Worm (Caenorhabditis elegans) whole organism, midembryonic: ENCODE data around the gene parg-2.

Experiments
- T22C8.4 ChIP-seq: fragments of 200-800 bp; sonication (Bioruptor generic); IDR thresholded peaks from 2 replicates; pipeline ENCODE4 v1.3.6; 2022; ENCODE audit warnings: missing genetic modification characterization, missing compliant biosample characterization
- cog-1 ChIP-seq: sonication (generic microtip); optimal IDR thresholded peaks from 2 replicates; lab custom pipeline; 2016; ENCODE audit warnings: missing genetic modification characterization, missing compliant biosample characterization
- flt-1 ChIP-seq: fragments of 200-800 bp; sonication (Bioruptor generic); IDR thresholded peaks from 2 replicates; pipeline ENCODE4 v1.3.6; 2022; ENCODE audit warnings: missing genetic modification characterization, missing compliant biosample characterization
- klf-2 ChIP-seq: fragments of 200-800 bp; sonication (Bioruptor generic); conservative IDR thresholded peaks from 2 replicates; pipeline ENCODE4 v1.3.6; 2022; ENCODE audit warnings: missing genetic modification reagents, missing genetic modification characterization, missing compliant biosample characterization
- med-1 ChIP-seq: sonication (generic microtip); optimal IDR thresholded peaks from 2 replicates; lab custom pipeline; 2017; ENCODE audit warnings: missing genetic modification characterization, mild to moderate bottlenecking, missing compliant biosample characterization, antibody characterized with exemption, missing genetic modification reagents; ENCODE audit not compliant: insufficient read depth
- ref-1 ChIP-seq: fragments of 200-800 bp; sonication (Bioruptor generic); conservative IDR thresholded peaks from 2 replicates; pipeline ENCODE4 v1.3.6; 2022; ENCODE audit warnings: missing genetic modification reagents, missing genetic modification characterization, missing compliant biosample characterization
- tab-1 ChIP-seq: fragments of 200-800 bp; sonication (Bioruptor generic); IDR thresholded peaks from 2 replicates; pipeline ENCODE4 v1.3.6; 2022; ENCODE audit warnings: missing genetic modification characterization, missing compliant biosample characterization
- ztf-23 ChIP-seq: fragments of 200-800 bp; sonication (Bioruptor generic); IDR thresholded peaks from 2 replicates; pipeline ENCODE4 v1.3.6; 2022; ENCODE audit warnings: missing genetic modification reagents, missing genetic modification characterization, missing compliant biosample characterization
- ztf-29 ChIP-seq: fragments of 200-800 bp; sonication (Bioruptor generic); IDR thresholded peaks from 2 replicates; pipeline ENCODE4 v1.3.6; 2022; ENCODE audit warnings: missing genetic modification reagents, missing genetic modification characterization, missing compliant biosample characterization

The parg-2 gene

DNA sequence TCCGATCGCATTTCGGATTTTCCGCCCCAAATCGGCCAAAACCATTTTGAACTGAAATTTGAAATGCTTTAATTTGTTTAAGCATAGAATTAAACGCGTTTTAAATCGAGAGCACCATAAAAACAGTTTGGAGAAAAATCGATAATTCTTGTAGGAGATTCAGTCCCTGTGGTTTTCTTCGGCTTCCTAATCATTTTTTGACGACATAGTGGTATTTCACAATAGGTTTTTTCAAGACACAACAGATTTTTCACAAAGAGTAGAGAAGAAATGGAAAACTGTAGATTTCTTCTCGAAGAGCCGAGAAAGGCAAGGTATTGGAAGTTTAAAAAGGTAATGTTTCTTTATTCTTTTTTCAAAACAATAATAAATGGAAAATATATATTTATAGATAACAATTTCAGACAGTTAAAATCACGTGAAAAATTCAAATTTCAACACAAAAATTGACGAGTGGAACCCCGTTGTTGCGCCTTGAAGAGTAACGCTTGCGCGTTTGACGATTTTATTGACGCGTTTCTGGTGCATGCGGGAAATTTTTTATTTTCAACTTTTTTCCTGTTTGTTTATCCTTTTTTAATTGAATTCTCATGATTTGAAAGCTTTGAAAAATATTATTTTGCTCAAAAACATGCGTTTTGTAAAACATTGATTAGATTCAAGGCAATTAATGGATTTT, 28.9 kb upstream of the parg-2 start, which contains the start of gene F21D5.7:
Gene F21D5.7 (minus strand): TSS at position 51 of the 679 bp plus-strand sequence.
- TF ChIP-seq med-1 (GFP tag; lab: Kevin White, UChicago) (no peak), T22C8.4 (GFP tag; lab: Robert Waterston, UW) (0 out of 2 replicates have a peak, but pooled peaks have one; percentile 34)

DNA sequence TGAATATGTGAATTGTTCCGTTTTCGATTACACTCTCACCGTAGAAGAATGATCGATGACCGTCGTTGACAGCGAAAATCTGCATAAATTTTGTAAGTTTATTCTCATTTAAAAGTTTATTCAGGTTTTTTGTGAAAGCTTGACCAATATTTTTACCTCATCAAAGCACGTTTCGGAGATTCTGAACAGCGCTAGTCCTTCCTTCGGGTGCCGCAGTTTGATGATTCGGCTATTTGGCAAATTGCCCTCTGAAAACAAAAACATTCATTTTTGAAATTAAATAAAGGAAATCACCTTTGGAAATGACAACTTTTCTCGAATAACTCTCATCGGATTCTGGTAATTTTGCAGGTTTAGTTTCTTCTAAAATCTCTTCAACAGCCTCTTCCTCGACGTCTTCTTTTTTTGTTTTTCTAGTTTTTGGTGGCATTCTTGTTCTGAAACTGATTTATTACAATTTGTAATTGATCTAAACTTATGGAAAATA, 26.1 kb upstream of the parg-2 start, which contains the start of gene F21D5.6:
Gene F21D5.6 (minus strand): TSS at position 437 of the 487 bp plus-strand sequence.
- TF ChIP-seq flt-1 (0 out of 2 replicates have a peak, but pooled peaks have one; percentile 33), T22C8.4 (GFP tag; lab: Robert Waterston, UW) (no peak)

DNA sequence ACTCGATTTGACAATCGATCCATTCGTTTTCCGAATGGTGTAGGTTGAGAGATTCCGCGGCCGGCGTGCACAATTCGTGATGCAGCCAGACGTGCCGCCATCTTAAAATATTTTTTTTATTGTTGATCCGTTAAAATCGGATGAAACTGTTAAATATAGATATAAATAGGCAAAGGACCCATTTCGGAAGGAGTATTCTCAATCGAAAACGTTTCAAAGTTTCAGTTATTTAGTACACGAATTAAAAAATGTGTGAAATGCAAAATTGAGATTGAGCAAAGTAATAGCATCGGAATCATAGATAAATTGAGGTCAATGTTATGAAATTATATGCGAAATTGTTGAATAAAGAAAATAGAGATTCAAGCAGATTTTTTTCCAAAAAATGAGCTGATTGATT, 25.0 kb upstream of the parg-2 start, which contains the start of gene mrps-33:
Gene mrps-33 (minus strand): TSS at position 101 of the 400 bp plus-strand sequence.
- TF ChIP-seq flt-1 = no peak
- TF ChIP-seq tab-1 (GFP tag; lab: Robert Waterston, UW) = no peak
- TF ChIP-seq cog-1 (tag; lab: Kevin White, UChicago) = no peak
- no peak for TF ChIP-seq ztf-29 (GFP tag; lab: Robert Waterston, UW)
- no peak for TF ChIP-seq ztf-23
- no peak for TF ChIP-seq T22C8.4 (GFP tag; lab: Robert Waterston, UW)

DNA sequence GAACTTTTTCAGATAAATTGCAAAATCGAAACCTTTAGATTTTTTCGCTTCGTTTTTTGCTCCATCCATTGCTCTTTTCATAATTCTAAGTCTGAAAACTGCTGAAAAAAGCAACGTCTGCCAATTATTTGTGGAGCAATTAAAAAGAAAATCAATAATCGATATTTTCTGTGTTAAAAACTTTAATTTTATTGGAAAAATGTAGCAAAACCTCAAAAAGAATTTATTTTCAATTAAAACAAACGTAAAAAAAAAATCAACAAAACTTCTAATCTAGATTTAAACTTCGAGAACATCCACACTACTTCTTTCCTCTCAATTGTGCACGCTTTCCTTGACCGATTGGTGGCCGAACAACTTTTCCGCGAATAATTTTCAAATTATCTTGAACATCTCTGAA, 24.4 kb upstream of the parg-2 start, which contains the start of gene F21D5.5:
Gene F21D5.5 (minus strand): TSS at position 101 of the 400 bp plus-strand sequence.
- TF ChIP-seq cog-1 (tag; lab: Kevin White, UChicago) (no peak), flt-1 (no peak), tab-1 (GFP tag; lab: Robert Waterston, UW) (no peak), klf-2 (GFP tag; lab: Robert Waterston, UW) (no peak), med-1 (GFP tag; lab: Kevin White, UChicago) (no peak), ref-1 (GFP tag; lab: Robert Waterston, UW) (no peak), ztf-23 (no peak)

DNA sequence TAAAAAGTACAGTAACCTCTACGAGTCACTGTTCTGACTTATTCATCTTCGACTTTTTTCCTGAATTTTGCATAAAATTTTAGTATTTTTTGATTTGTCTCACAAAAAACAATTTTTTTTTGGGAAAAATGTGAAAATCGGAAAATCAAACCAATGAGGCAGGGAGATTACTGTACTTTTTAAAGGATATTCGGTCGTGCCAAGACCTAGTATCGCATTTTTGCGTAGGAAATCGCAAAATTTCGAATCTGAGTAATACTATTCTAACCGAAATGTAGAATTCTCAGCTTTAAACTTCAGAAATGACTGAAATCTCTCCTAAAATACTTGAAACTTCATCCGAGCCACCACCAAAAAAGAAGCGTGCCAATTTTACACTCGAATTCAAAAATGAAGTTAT, 22.9 kb upstream of the parg-2 start, which contains the start of gene F21D5.4:
Gene F21D5.4 (plus strand): TSS at position 301 of the 400 bp plus-strand sequence.
- no peak for TF ChIP-seq ref-1 (GFP tag; lab: Robert Waterston, UW)
- TF ChIP-seq ztf-29 (GFP tag; lab: Robert Waterston, UW) = no peak
- TF ChIP-seq tab-1 (GFP tag; lab: Robert Waterston, UW) = no peak
- TF ChIP-seq ztf-23 = no peak
- no peak for TF ChIP-seq T22C8.4 (GFP tag; lab: Robert Waterston, UW)
- no peak for TF ChIP-seq klf-2 (GFP tag; lab: Robert Waterston, UW)
- no peak for TF ChIP-seq med-1 (GFP tag; lab: Kevin White, UChicago)
- no peak for TF ChIP-seq flt-1
- TF ChIP-seq cog-1 (tag; lab: Kevin White, UChicago) = no peak

DNA sequence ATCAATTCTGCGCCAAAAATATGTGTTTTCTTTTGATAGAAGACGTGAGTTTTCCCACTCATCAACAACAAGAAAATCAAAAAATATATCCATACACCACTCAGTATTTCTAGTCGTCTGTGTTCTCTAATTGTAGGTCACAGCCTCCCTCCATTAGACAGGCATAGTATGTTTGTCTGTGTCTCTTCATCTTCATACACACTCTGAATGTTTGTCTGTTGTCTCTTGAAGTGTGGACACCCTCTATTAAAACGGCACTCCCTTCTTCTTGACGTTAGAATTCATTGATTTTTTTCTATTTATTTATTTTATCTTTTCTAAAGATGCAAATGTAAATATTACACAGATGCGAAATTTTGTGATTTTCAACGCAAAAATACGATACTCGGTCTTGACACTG, 22.4 kb upstream of the parg-2 start:
- no peak for TF ChIP-seq ztf-29 (GFP tag; lab: Robert Waterston, UW)
- no peak for TF ChIP-seq ref-1 (GFP tag; lab: Robert Waterston, UW)
- TF ChIP-seq flt-1 = no peak
- TF ChIP-seq tab-1 (GFP tag; lab: Robert Waterston, UW) = no peak

DNA sequence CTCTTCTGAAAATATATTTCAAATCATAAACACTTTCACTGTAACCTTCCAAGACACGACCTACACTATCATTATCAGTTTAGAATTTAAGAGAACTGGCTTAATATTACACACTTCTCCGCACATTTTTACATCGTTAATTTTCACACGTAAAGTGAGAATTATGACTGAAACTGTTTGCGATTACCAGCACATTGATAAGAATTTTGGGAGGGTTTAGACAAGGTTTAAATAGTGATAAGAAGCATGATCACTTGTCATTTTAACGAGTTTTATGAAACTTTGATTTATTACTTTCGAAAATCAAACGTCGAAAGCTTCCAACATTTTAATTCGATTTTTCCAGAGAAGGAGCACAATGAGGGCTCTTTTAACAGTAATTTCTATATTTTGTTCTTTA, 15.5 kb upstream of the parg-2 start, which contains the start of gene F21D5.3:
Gene F21D5.3 (plus strand): TSS at position 347 of the 400 bp plus-strand sequence.
- TF ChIP-seq flt-1 (no peak), T22C8.4 (GFP tag; lab: Robert Waterston, UW) (no peak), cog-1 (tag; lab: Kevin White, UChicago) (no peak), klf-2 (GFP tag; lab: Robert Waterston, UW) (no peak), ztf-23 (no peak), med-1 (GFP tag; lab: Kevin White, UChicago) (no peak)

DNA sequence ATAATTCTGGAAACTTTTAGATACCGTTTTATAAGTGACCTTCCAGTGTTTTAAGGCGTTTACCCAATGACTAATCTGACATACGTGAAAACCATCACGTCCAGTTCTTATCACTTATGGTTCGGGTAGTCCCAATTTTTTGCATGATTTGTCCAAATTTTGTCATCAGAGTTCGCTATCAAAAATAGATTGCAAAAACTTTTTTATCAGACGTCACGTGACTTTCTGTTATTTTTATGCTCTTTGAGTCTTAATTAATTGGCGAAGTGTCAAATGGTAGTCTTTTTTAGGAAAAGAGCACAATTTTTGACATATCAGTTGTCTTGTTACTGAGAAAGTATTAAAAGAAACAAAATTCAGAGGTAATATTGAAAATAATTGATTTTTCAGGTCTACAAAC, 14.7 kb upstream of the parg-2 start:
- TF ChIP-seq tab-1 (GFP tag; lab: Robert Waterston, UW) (no peak), flt-1 (no peak), cog-1 (tag; lab: Kevin White, UChicago) (no peak), ref-1 (GFP tag; lab: Robert Waterston, UW) (no peak)

DNA sequence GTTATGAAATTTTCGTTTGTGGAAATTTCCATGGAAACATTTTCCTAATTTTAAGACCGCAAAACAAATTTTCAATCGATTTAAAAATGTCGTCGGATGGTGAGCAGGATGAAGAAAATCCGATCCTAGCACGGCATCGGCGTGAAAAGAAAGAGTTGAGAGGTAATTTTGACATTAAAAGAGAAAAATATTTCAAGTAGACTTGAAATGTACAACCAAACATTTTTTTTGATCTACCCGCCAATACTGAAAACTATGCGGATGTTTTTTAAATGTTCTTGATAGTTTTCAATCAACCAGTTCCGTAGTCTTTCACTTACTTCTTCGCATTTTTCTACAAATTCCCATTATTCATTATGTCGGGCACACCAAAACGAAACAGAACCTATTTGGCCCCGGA, 13.2 kb upstream of the parg-2 start, which contains the start of gene otub-3:
Gene otub-3 (plus strand): TSS at position 56 of the 400 bp plus-strand sequence.
- TF ChIP-seq med-1 (GFP tag; lab: Kevin White, UChicago) (no peak), T22C8.4 (GFP tag; lab: Robert Waterston, UW) (no peak), ztf-23 (no peak), cog-1 (tag; lab: Kevin White, UChicago) (no peak), flt-1 (no peak), ref-1 (GFP tag; lab: Robert Waterston, UW) (no peak), tab-1 (GFP tag; lab: Robert Waterston, UW) (no peak), klf-2 (GFP tag; lab: Robert Waterston, UW) (no peak), ztf-29 (GFP tag; lab: Robert Waterston, UW) (no peak)

DNA sequence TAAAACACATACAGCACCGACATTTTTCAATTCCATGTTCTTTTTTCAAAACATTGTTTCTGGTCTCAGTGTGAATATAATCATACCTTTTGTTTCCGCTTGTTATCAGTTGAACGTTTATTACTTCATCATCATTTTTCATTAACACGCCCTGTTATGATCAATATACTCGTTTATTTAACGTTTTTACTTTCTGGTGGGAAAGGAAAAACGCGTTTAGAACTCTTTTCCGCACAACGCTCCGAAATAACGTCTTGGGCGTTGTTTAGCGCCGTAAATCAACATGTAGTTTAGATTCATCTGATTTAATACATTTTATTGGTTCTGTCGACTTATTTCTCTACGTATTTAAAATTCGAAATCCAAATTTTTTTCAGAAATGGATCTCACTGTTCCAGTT, 10.4 kb upstream of the parg-2 start, which contains the start of gene pgm-3:
Gene pgm-3 (plus strand): TSS at position 378 of the 400 bp plus-strand sequence.
- TF ChIP-seq ztf-29 (GFP tag; lab: Robert Waterston, UW) = no peak
- TF ChIP-seq T22C8.4 (GFP tag; lab: Robert Waterston, UW) = no peak
- TF ChIP-seq ztf-23 = no peak
- no peak for TF ChIP-seq ref-1 (GFP tag; lab: Robert Waterston, UW)
- TF ChIP-seq med-1 (GFP tag; lab: Kevin White, UChicago) = no peak
- TF ChIP-seq flt-1 = no peak
- TF ChIP-seq tab-1 (GFP tag; lab: Robert Waterston, UW) = no peak
- TF ChIP-seq klf-2 (GFP tag; lab: Robert Waterston, UW) = no peak
- TF ChIP-seq cog-1 (tag; lab: Kevin White, UChicago) = no peak
